Fruit fly (Drosophila melanogaster) whole organism, embryonic: ENCODE results near the gene CG42828.

Experiments used
- CG10147 ChIP-seq: fragments of 200-800 bp; sonication (Bioruptor generic); optimal IDR thresholded peaks from 2 replicates; lab custom pipeline; 2019; ENCODE audit warnings: missing biosample characterization, mild to moderate bottlenecking, missing genetic modification characterization, moderate library complexity
- CG10321 ChIP-seq: fragments of 200-800 bp; sonication (Bioruptor generic); IDR thresholded peaks from 2 replicates; pipeline ENCODE4 v1.3.6; 2022; ENCODE audit warnings: missing biosample characterization, missing genetic modification characterization
- CG10462 ChIP-seq: fragments of 200-800 bp; sonication (Bioruptor generic); optimal IDR thresholded peaks from 2 replicates; lab custom pipeline; 2016; ENCODE audit warnings: missing biosample characterization, missing genetic modification characterization
- CG10543 ChIP-seq: fragments of 200-800 bp; sonication (Bioruptor generic); optimal IDR thresholded peaks from 3 replicates; lab custom pipeline; 2017; ENCODE audit warnings: missing biosample characterization, mild to moderate bottlenecking, missing genetic modification characterization, moderate library complexity
- CG11247 ChIP-seq: fragments of 200-800 bp; sonication (Bioruptor generic); IDR thresholded peaks from 2 replicates; pipeline ENCODE4 v1.3.6; 2022; ENCODE audit warnings: missing biosample characterization, missing genetic modification characterization
- CG11504 ChIP-seq: fragments of 200-800 bp; sonication (Bioruptor generic); optimal IDR thresholded peaks from 3 replicates; lab custom pipeline; 2019; ENCODE audit warnings: missing biosample characterization, mild to moderate bottlenecking, missing genetic modification characterization, moderate library complexity
- CG12155 ChIP-seq: fragments of 200-800 bp; sonication (Bioruptor generic); optimal IDR thresholded peaks from 3 replicates; lab custom pipeline; 2016; ENCODE audit warnings: missing biosample characterization, missing genetic modification characterization
- CG12219 ChIP-seq: fragments of 200-800 bp; sonication (Bioruptor generic); optimal IDR thresholded peaks from 3 replicates; lab custom pipeline; 2018; ENCODE audit warnings: missing biosample characterization, mild to moderate bottlenecking, missing genetic modification characterization
- CG12744 ChIP-seq: fragments of 200-800 bp; sonication (Bioruptor generic); optimal IDR thresholded peaks from 2 replicates; lab custom pipeline; 2016; ENCODE audit warnings: missing biosample characterization, missing genetic modification characterization
- CG1603 ChIP-seq: fragments of 200-800 bp; sonication (Bioruptor generic); optimal IDR thresholded peaks from 2 replicates; lab custom pipeline; 2019; ENCODE audit warnings: missing biosample characterization, mild to moderate bottlenecking, missing genetic modification characterization, moderate library complexity
- CG16779 ChIP-seq: fragments of 200-800 bp; sonication (Bioruptor generic); IDR thresholded peaks from 2 replicates; pipeline ENCODE4 v1.3.6; 2022; ENCODE audit warnings: missing biosample characterization, missing genetic modification characterization
- CG16863 ChIP-seq: fragments of 200-800 bp; sonication (Bioruptor generic); optimal IDR thresholded peaks from 3 replicates; lab custom pipeline; 2016; ENCODE audit warnings: missing biosample characterization, missing genetic modification characterization
- CG2199 ChIP-seq: fragments of 200-800 bp; sonication (Bioruptor generic); IDR thresholded peaks from 3 replicates; pipeline ENCODE4 v1.3.6; 2022; ENCODE audit warnings: missing biosample characterization, missing genetic modification characterization
- CG7963 ChIP-seq: fragments of 200-800 bp; sonication (Bioruptor generic); IDR thresholded peaks from 3 replicates; pipeline ENCODE4 v1.3.6; 2022; ENCODE audit warnings: missing biosample characterization, missing genetic modification characterization; ENCODE audit not compliant: partially characterized antibody
- CG8281 ChIP-seq: fragments of 200-800 bp; sonication (Bioruptor generic); optimal IDR thresholded peaks from 2 replicates; lab custom pipeline; 2018; ENCODE audit warnings: missing biosample characterization, mild to moderate bottlenecking, missing genetic modification characterization, moderate library complexity
- CG8388 ChIP-seq: fragments of 200-800 bp; sonication (Bioruptor generic); optimal IDR thresholded peaks from 2 replicates; lab custom pipeline; 2019; ENCODE audit warnings: missing biosample characterization, mild to moderate bottlenecking, missing genetic modification characterization, moderate library complexity
- CG8478 ChIP-seq: fragments of >200 bp; optimal IDR thresholded peaks from 2 replicates; lab custom pipeline; 2018
- CG9932 ChIP-seq: fragments of 200-800 bp; sonication (Bioruptor generic); IDR thresholded peaks from 2 replicates; pipeline ENCODE4 v1.3.6; 2022; ENCODE audit warnings: missing biosample characterization, missing genetic modification characterization
- CrebB ChIP-seq: fragments of 200-800 bp; sonication (Bioruptor generic); optimal IDR thresholded peaks from 3 replicates; lab custom pipeline; 2018; ENCODE audit warnings: missing biosample characterization, mild to moderate bottlenecking, missing genetic modification characterization
- D19B ChIP-seq: fragments of 200-800 bp; sonication (Bioruptor generic); optimal IDR thresholded peaks from 2 replicates; lab custom pipeline; 2017; ENCODE audit warnings: missing biosample characterization, mild to moderate bottlenecking, missing genetic modification characterization
- E2f2 ChIP-seq: fragments of 200-800 bp; sonication (Bioruptor generic); IDR thresholded peaks from 2 replicates; pipeline ENCODE4 v1.3.6; 2022; ENCODE audit warnings: missing biosample characterization, missing genetic modification characterization
- Fer2 ChIP-seq: fragments of 200-800 bp; sonication (Bioruptor generic); optimal IDR thresholded peaks from 2 replicates; lab custom pipeline; 2018; ENCODE audit warnings: missing biosample characterization, mild to moderate bottlenecking, missing genetic modification characterization, moderate library complexity
- Hr51 ChIP-seq, 2 experiments: fragments of 200-800 bp; sonication (Bioruptor generic); optimal IDR thresholded peaks; 2 replicates in 1 of 2; 3 replicates in 1 of 2; lab custom pipeline; 2016 to 2018; ENCODE audit warnings: missing biosample characterization in 2 of 2, missing genetic modification characterization in 2 of 2, mild to moderate bottlenecking in 1 of 2, moderate library complexity in 1 of 2
- Oaz ChIP-seq: fragments of 200-800 bp; sonication (Bioruptor generic); IDR thresholded peaks from 2 replicates; pipeline ENCODE4 v1.3.6; 2022; ENCODE audit warnings: missing biosample characterization, missing genetic modification characterization
- Opbp ChIP-seq: fragments of 200-800 bp; sonication (Bioruptor generic); IDR thresholded peaks from 3 replicates; pipeline ENCODE4 v1.3.6; 2022; ENCODE audit warnings: missing biosample characterization, missing genetic modification characterization; ENCODE audit not compliant: partially characterized antibody
- cg ChIP-seq: fragments of 200-800 bp; sonication (Bioruptor generic); optimal IDR thresholded peaks from 3 replicates; lab custom pipeline; 2019; ENCODE audit warnings: missing biosample characterization, mild to moderate bottlenecking, missing genetic modification characterization, moderate library complexity
- cwo ChIP-seq: fragments of 200-800 bp; sonication (Bioruptor generic); optimal IDR thresholded peaks from 3 replicates; lab custom pipeline; 2017; ENCODE audit warnings: missing biosample characterization, missing genetic modification characterization, mild to moderate bottlenecking, moderate library complexity, missing genetic modification reagents
- disco-r ChIP-seq: fragments of 200-800 bp; sonication (Bioruptor generic); optimal IDR thresholded peaks from 2 replicates; lab custom pipeline; 2016; ENCODE audit warnings: missing biosample characterization, missing genetic modification characterization
- dm ChIP-seq: fragments of 200-800 bp; sonication (Bioruptor generic); optimal IDR thresholded peaks from 3 replicates; lab custom pipeline; 2016; ENCODE audit warnings: missing biosample characterization, missing genetic modification characterization
- fd64A ChIP-seq: fragments of 200-800 bp; sonication (Bioruptor generic); optimal IDR thresholded peaks from 3 replicates; lab custom pipeline; 2018; ENCODE audit warnings: missing biosample characterization, mild to moderate bottlenecking, missing genetic modification characterization
- fd96Cb ChIP-seq: fragments of 200-800 bp; sonication (Bioruptor generic); optimal IDR thresholded peaks from 2 replicates; lab custom pipeline; 2018; ENCODE audit warnings: missing biosample characterization, mild to moderate bottlenecking, missing genetic modification characterization, moderate library complexity
- gsb ChIP-seq: fragments of 200-800 bp; sonication (Bioruptor generic); IDR thresholded peaks from 2 replicates; pipeline ENCODE4 v1.3.6; 2022; ENCODE audit warnings: missing biosample characterization, missing genetic modification characterization
- hbn ChIP-seq: fragments of 200-800 bp; sonication (Bioruptor generic); IDR thresholded peaks from 2 replicates; pipeline ENCODE4 v1.3.6; 2022; ENCODE audit warnings: missing biosample characterization, missing genetic modification characterization; ENCODE audit not compliant: partially characterized antibody
- jing ChIP-seq: fragments of 200-800 bp; sonication (Bioruptor generic); optimal IDR thresholded peaks from 2 replicates; lab custom pipeline; 2018; ENCODE audit warnings: missing biosample characterization, mild to moderate bottlenecking, missing genetic modification characterization
- ken ChIP-seq: fragments of 200-800 bp; sonication (Bioruptor generic); IDR thresholded peaks from 3 replicates; pipeline ENCODE4 v1.3.6; 2022; ENCODE audit warnings: missing biosample characterization, missing genetic modification characterization
- lab ChIP-seq: fragments of 200-800 bp; sonication (Bioruptor generic); optimal IDR thresholded peaks from 3 replicates; lab custom pipeline; 2017; ENCODE audit warnings: missing biosample characterization, missing genetic modification characterization, mild to moderate bottlenecking, moderate library complexity, missing genetic modification reagents
- lov ChIP-seq, 2 experiments: fragments of 200-800 bp in 1 of 2; fragments of >200 bp in 1 of 2; sonication (Bioruptor generic) in 1 of 2; IDR thresholded peaks in 1 of 2; optimal IDR thresholded peaks in 1 of 2; 2 replicates in 1 of 2; 3 replicates in 1 of 2; pipeline versions ENCODE4 v1.3.6 to Lab custom; 2017 to 2022; ENCODE audit warnings: missing biosample characterization in 1 of 2, missing genetic modification characterization in 1 of 2
- mirr ChIP-seq: fragments of 200-800 bp; sonication (Bioruptor generic); optimal IDR thresholded peaks from 3 replicates; lab custom pipeline; 2018; ENCODE audit warnings: missing biosample characterization, mild to moderate bottlenecking, missing genetic modification characterization
- nom ChIP-seq: fragments of 200-800 bp; sonication (Bioruptor generic); optimal IDR thresholded peaks from 2 replicates; lab custom pipeline; 2017; ENCODE audit warnings: missing biosample characterization, missing genetic modification characterization, mild to moderate bottlenecking, moderate library complexity, missing genetic modification reagents
- pb ChIP-seq: fragments of 200-800 bp; sonication (Bioruptor generic); optimal IDR thresholded peaks from 3 replicates; lab custom pipeline; 2016; ENCODE audit warnings: missing biosample characterization, missing genetic modification characterization
- pita ChIP-seq: fragments of 200-800 bp; sonication (Bioruptor generic); optimal IDR thresholded peaks from 2 replicates; lab custom pipeline; 2017; ENCODE audit warnings: missing biosample characterization, mild to moderate bottlenecking, missing genetic modification characterization
- pzg ChIP-seq: fragments of 200-800 bp; sonication (Bioruptor generic); optimal IDR thresholded peaks from 3 replicates; lab custom pipeline; 2018; ENCODE audit warnings: missing biosample characterization, mild to moderate bottlenecking, missing genetic modification characterization, moderate library complexity
- run ChIP-seq: fragments of 200-800 bp; sonication (Bioruptor generic); optimal IDR thresholded peaks from 3 replicates; lab custom pipeline; 2018; ENCODE audit warnings: missing biosample characterization, mild to moderate bottlenecking, missing genetic modification characterization
- salm ChIP-seq: fragments of 200-800 bp; sonication (Bioruptor generic); optimal IDR thresholded peaks from 2 replicates; lab custom pipeline; 2018; ENCODE audit warnings: missing biosample characterization, mild to moderate bottlenecking, missing genetic modification characterization
- sd ChIP-seq: fragments of 200-800 bp; sonication (Bioruptor generic); optimal IDR thresholded peaks from 3 replicates; lab custom pipeline; 2018; ENCODE audit warnings: missing biosample characterization, mild to moderate bottlenecking, missing genetic modification characterization, moderate library complexity
- sob ChIP-seq: fragments of 200-800 bp; sonication (Bioruptor generic); IDR thresholded peaks from 2 replicates; pipeline ENCODE4 v1.3.6; 2022; ENCODE audit warnings: missing biosample characterization, missing genetic modification characterization
- sr ChIP-seq: fragments of 200-800 bp; sonication (Bioruptor generic); IDR thresholded peaks from 3 replicates; pipeline ENCODE4 v1.3.6; 2022; ENCODE audit warnings: missing biosample characterization, missing genetic modification characterization
- tup ChIP-seq: fragments of 200-800 bp; sonication (Bioruptor generic); optimal IDR thresholded peaks from 2 replicates; lab custom pipeline; 2016; ENCODE audit warnings: missing biosample characterization, mild to moderate bottlenecking, missing genetic modification characterization, moderate library complexity
- vvl ChIP-seq: fragments of 200-800 bp; sonication (Bioruptor generic); IDR thresholded peaks from 2 replicates; pipeline ENCODE4 v1.3.6; 2022; ENCODE audit warnings: missing biosample characterization, missing genetic modification characterization
- z ChIP-seq: fragments of 200-800 bp; sonication (Bioruptor generic); IDR thresholded peaks from 3 replicates; pipeline ENCODE4 v1.3.6; 2022; ENCODE audit warnings: missing biosample characterization, missing genetic modification characterization
- zfh2 ChIP-seq: fragments of 200-800 bp; sonication (Bioruptor generic); optimal IDR thresholded peaks from 2 replicates; lab custom pipeline; 2016; ENCODE audit warnings: missing biosample characterization, missing genetic modification characterization

CG42828 gene

DNA sequence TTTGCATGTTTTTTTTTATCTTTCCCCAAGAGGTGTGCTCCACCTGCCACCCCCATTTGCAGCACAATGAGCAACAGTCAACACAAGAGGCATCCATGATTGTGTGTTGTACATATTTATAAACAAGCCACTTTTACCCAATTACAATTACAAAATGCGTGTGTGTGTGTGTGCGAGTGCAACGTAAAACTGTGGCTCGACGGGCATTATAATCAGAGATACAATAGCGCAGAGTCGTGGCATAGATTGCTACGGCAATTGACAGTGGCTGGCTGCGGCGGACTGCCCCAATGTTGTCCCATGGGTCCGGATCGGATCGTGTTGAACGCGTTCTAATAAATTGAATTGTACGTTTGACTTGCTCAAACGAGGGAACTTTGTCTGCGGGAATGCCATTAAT, 35.2 kb upstream of the CG42828 start (continued):
- TF ChIP-seq CrebB (tag; lab: Kevin White, UChicago) (no peak), salm (tag; lab: Kevin White, UChicago) (no peak), disco-r (GFP tag; lab: Kevin White, UChicago) (no peak), sd (tag; lab: Kevin White, UChicago) (peak; percentile 41), Hr51 (GFP tag; optimal IDR thresholded peaks at IDR 0.05; lab: Kevin White, UChicago) (no peak), cg (peak; percentile 53), CG9932 (GFP tag; lab: Robert Waterston, UW) (no peak), fd64A (GFP tag; lab: Kevin White, UChicago) (no peak), CG8478 (lab: Kevin White, UChicago) (no peak), dm (GFP tag; lab: Kevin White, UChicago) (no peak), fd96Cb (tag; lab: Kevin White, UChicago) (no peak), CG10462 (GFP tag; lab: Kevin White, UChicago) (no peak), CG16779 (GFP tag; lab: Robert Waterston, UW) (no peak), run (tag; lab: Kevin White, UChicago) (no peak), CG2199 (peak; percentile 81; the same call in 1 of the 3 replicates), tup (GFP tag; lab: Kevin White, UChicago) (no peak), z (no peak), CG11504 (no peak), CG12219 (GFP tag; lab: Kevin White, UChicago) (no peak), D19B (GFP tag; lab: Kevin White, UChicago) (no peak), CG12744 (GFP tag; lab: Kevin White, UChicago) (no peak), ken (GFP tag; lab: Robert Waterston, UW) (no peak), vvl (GFP tag; lab: Robert Waterston, UW) (no peak), gsb (GFP tag; lab: Robert Waterston, UW) (no peak), mirr (GFP tag; lab: Kevin White, UChicago) (peak; percentile 5), lov (optimal IDR thresholded peaks at IDR 0.05; lab: Kevin White, UChicago) (no peak), lov (GFP tag; IDR thresholded peaks at IDR 0.05; lab: Robert Waterston, UW) (no peak), CG12155 (GFP tag; lab: Kevin White, UChicago) (no peak), Oaz (GFP tag; lab: Robert Waterston, UW) (no peak), E2f2 (GFP tag; lab: Robert Waterston, UW) (no peak), hbn (GFP tag; lab: Robert Waterston, UW) (no peak), cwo (GFP tag; lab: Kevin White, UChicago) (no peak), CG10321 (GFP tag; lab: Robert Waterston, UW) (0 out of 2 replicates have a peak, but pooled peaks have one; percentile 14), CG10147 (GFP tag; lab: Kevin White, UChicago) (no peak), CG7963 (GFP tag; lab: Robert Waterston, UW) (no peak), lab (GFP tag; lab: Kevin White, UChicago) (no peak), nom (GFP tag; lab: Kevin White, UChicago) (no peak), pzg (no peak), sob (GFP tag; lab: Robert Waterston, UW) (no peak), CG1603 (tag; lab: Kevin White, UChicago) (no peak), Fer2 (tag; lab: Kevin White, UChicago) (no peak), zfh2 (GFP tag; lab: Kevin White, UChicago) (no peak), CG10543 (GFP tag; lab: Kevin White, UChicago) (peak; percentile 21), CG16863 (GFP tag; lab: Kevin White, UChicago) (no peak), CG8388 (GFP tag; lab: Kevin White, UChicago) (no peak), jing (GFP tag; lab: Kevin White, UChicago) (no peak), pita (no peak), CG8281 (tag; lab: Kevin White, UChicago) (peak; percentile 11), CG11247 (GFP tag; lab: Robert Waterston, UW) (no peak), Opbp (GFP tag; lab: Robert Waterston, UW) (no peak), pb (GFP tag; lab: Kevin White, UChicago) (no peak), sr (GFP tag; lab: Robert Waterston, UW) (0 out of 3 replicates have a peak, but pooled peaks have one; percentile 6)
